Fruit fly (Drosophila melanogaster): ENCODE measurements around the gene CG43390.

The CG43390 gene

DNA sequence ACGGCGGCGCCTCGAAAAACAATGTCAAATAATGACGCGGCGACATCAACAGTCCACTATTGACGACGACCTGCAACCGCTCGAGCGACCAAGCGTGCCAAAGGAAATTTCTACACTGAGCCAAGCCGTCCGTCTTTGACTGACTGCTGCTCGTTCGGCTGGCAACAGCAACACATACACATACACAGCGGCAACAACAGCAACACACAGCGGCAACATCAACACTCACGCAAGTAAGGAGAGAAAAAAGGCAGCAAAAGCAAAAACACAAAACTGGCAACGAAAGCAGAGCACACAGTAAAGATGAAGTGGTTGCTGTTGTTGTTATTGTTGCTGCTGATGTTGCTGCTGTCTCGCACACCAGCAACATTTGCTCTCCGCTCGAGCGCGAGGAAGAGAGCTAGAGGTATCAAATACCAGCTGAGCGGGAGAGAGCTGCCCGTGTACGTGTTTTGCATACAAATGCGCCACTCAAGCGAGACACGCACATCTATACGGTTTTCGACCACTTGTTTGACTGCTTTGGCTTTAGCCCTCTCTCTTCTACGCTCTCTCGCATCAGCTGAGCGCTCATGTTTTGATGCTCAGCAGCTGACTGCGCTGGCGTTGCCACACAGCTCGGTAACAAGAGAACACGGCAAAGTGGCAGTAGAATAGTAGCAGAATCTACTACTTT lies 26.6 kb downstream of the CG43390 start (continued):
- TF ChIP-seq ato (GFP tag; IDR thresholded peaks at IDR 0.05; ENCODE audit: partially characterized antibody), result peak; percentile 15; the same call in 1 of the 2 replicates
- TF ChIP-seq Atf6 (GFP tag; IDR thresholded peaks at IDR 0.05), result 0 out of 2 replicates have a peak, but pooled peaks have one; percentile 48
- no peak for TF ChIP-seq CG8944 (GFP tag; optimal IDR thresholded peaks at IDR 0.05)
- TF ChIP-seq CG12299 (tag; optimal IDR thresholded peaks at IDR 0.05), result no peak
- TF ChIP-seq CG8359 (GFP tag; optimal IDR thresholded peaks at IDR 0.05; ENCODE audit: borderline replicate concordance), result no peak
- TF ChIP-seq Oli (tag; optimal IDR thresholded peaks at IDR 0.05), result peak; percentile 9
- TF ChIP-seq bbx (GFP tag; IDR thresholded peaks at IDR 0.05; ENCODE audit: partially characterized antibody), result peak; percentile 52; the same call in 1 of the 2 replicates
- no peak; the same call in 2 of the 3 replicates for TF ChIP-seq row (GFP tag; IDR thresholded peaks at IDR 0.05)
- no peak for TF ChIP-seq CG12104 (GFP tag; optimal IDR thresholded peaks at IDR 0.05)
- TF ChIP-seq her (GFP tag; optimal IDR thresholded peaks at IDR 0.05), result no peak
- 0 out of 2 replicates have a peak, but pooled peaks have one; percentile 31 for TF ChIP-seq CG32532 (GFP tag; IDR thresholded peaks at IDR 0.05)
- peak in 1 of 2 experiments; percentile 79 for TF ChIP-seq bsh (GFP tag; optimal IDR thresholded peaks at IDR 0.05)
- no peak for TF ChIP-seq CG13424 (tag; optimal IDR thresholded peaks at IDR 0.05)
- no peak for TF ChIP-seq CG2120 (GFP tag; optimal IDR thresholded peaks at IDR 0.05)
- no peak for TF ChIP-seq CG3847 (GFP tag; IDR thresholded peaks at IDR 0.05)
- no peak for TF ChIP-seq Doc2 (GFP tag; IDR thresholded peaks at IDR 0.05)
- no peak for TF ChIP-seq tll (GFP tag; optimal IDR thresholded peaks at IDR 0.05)
- no peak for TF ChIP-seq schlank (tag; optimal IDR thresholded peaks at IDR 0.05)
- TF ChIP-seq Med (GFP tag), result peak; percentile 92
- peak; percentile 78 for TF ChIP-seq CG34376 (GFP tag; optimal IDR thresholded peaks at IDR 0.05)
- no peak for TF ChIP-seq H15 (GFP tag; IDR thresholded peaks at IDR 0.05)
- TF ChIP-seq CG4360 (GFP tag; IDR thresholded peaks at IDR 0.05), result peak; percentile 98
- no peak for TF ChIP-seq klu (GFP tag; IDR thresholded peaks at IDR 0.05)
- peak; percentile 39 for TF ChIP-seq CG6683 (GFP tag; optimal IDR thresholded peaks at IDR 0.05)
- TF ChIP-seq vvl (GFP tag; IDR thresholded peaks at IDR 0.05), result peak; percentile 85; the same call in 1 of the 2 replicates
- TF ChIP-seq CG4282 (GFP tag; optimal IDR thresholded peaks at IDR 0.05), result peak; percentile 9
- no peak for TF ChIP-seq gfzf (GFP tag; optimal IDR thresholded peaks at IDR 0.05)
- TF ChIP-seq Hsf (GFP tag; optimal IDR thresholded peaks at IDR 0.05), result no peak
- no peak for TF ChIP-seq jumu (GFP tag; optimal IDR thresholded peaks at IDR 0.05)
- TF ChIP-seq nom (GFP tag; optimal IDR thresholded peaks at IDR 0.05), result peak; percentile 84
- no peak; the same call in 2 of the 3 replicates for TF ChIP-seq CG16813 (GFP tag; IDR thresholded peaks at IDR 0.05; ENCODE audit: partially characterized antibody)
- TF ChIP-seq insv (GFP tag; optimal IDR thresholded peaks at IDR 0.05), result no peak
- no peak for TF ChIP-seq CG11093 (GFP tag; IDR thresholded peaks at IDR 0.05)
- peak; percentile 92 for TF ChIP-seq D (optimal IDR thresholded peaks at IDR 0.05)
- no peak for TF ChIP-seq D (GFP tag; optimal IDR thresholded peaks at IDR 0.05)
- peak; percentile 42; the same call in 1 of the 2 replicates for TF ChIP-seq CG11247 (GFP tag; IDR thresholded peaks at IDR 0.05)
- no peak for TF ChIP-seq CG9817 (tag; optimal IDR thresholded peaks at IDR 0.05)
- no peak for TF ChIP-seq CG1602 (GFP tag; optimal IDR thresholded peaks at IDR 0.05)
- no peak for TF ChIP-seq CG18476 (GFP tag; optimal IDR thresholded peaks at IDR 0.05)
- peak; percentile 29; the same call in 1 of the 3 replicates for TF ChIP-seq otp (GFP tag; IDR thresholded peaks at IDR 0.05)
- TF ChIP-seq CrebB (tag; optimal IDR thresholded peaks at IDR 0.05), result peak; percentile 57
- TF ChIP-seq CG6272 (GFP tag; IDR thresholded peaks at IDR 0.05), result no peak
- no peak for TF ChIP-seq CG10366 (GFP tag; IDR thresholded peaks at IDR 0.05)
- no peak for TF ChIP-seq sima (GFP tag; optimal IDR thresholded peaks at IDR 0.05)
- TF ChIP-seq fu2 (GFP tag; optimal IDR thresholded peaks at IDR 0.05), result no peak
- no peak for TF ChIP-seq slp2 (GFP tag; optimal IDR thresholded peaks at IDR 0.05)
- TF ChIP-seq Spps (tag; optimal IDR thresholded peaks at IDR 0.05), result peak; percentile 6
- TF ChIP-seq dm (GFP tag; optimal IDR thresholded peaks at IDR 0.05), result no peak
- TF ChIP-seq Kr (GFP tag; optimal IDR thresholded peaks at IDR 0.05), result no peak
- no peak for TF ChIP-seq Poxn (GFP tag; IDR thresholded peaks at IDR 0.05)
